Worm (Caenorhabditis elegans) whole organism, L4 larva: ENCODE measurements around the gene abu-15.

Experiments
- F10B5.3 ChIP-seq: sonication (generic microtip); optimal IDR thresholded peaks from 2 replicates; lab custom pipeline; 2016; ENCODE audit warnings: mild to moderate bottlenecking, missing genetic modification characterization, missing compliant biosample characterization
- F26F4.8 ChIP-seq: fragments of 200-800 bp; sonication (Bioruptor generic); conservative IDR thresholded peaks from 2 replicates; pipeline ENCODE4 v1.3.6; 2022; ENCODE audit warnings: missing genetic modification characterization, missing compliant biosample characterization
- T20F7.1 ChIP-seq: fragments of 200-800 bp; sonication (Bioruptor generic); optimal IDR thresholded peaks from 2 replicates; lab custom pipeline; 2018; ENCODE audit warnings: mild to moderate bottlenecking, missing genetic modification characterization, missing compliant biosample characterization
- Y105C5A.15 ChIP-seq: fragments of 200-800 bp; sonication (Bioruptor generic); IDR thresholded peaks from 2 replicates; pipeline ENCODE4 v1.3.6; 2022; ENCODE audit warnings: missing genetic modification characterization, missing compliant biosample characterization
- Y5F2A.4 ChIP-seq: fragments of 200-800 bp; sonication (Bioruptor generic); optimal IDR thresholded peaks from 2 replicates; lab custom pipeline; 2018; ENCODE audit warnings: mild to moderate bottlenecking, missing genetic modification characterization, missing compliant biosample characterization
- attf-4 ChIP-seq: sonication (generic microtip); optimal IDR thresholded peaks from 3 replicates; lab custom pipeline; 2017; ENCODE audit warnings: missing biosample characterization, missing genetic modification characterization
- ceh-44 ChIP-seq: fragments of 200-800 bp; sonication (Bioruptor generic); IDR thresholded peaks from 2 replicates; pipeline ENCODE4 v1.3.6; 2022; ENCODE audit warnings: missing genetic modification reagents, missing genetic modification characterization, missing compliant biosample characterization
- ceh-62 ChIP-seq: sonication (generic microtip); optimal IDR thresholded peaks from 2 replicates; lab custom pipeline; 2017; ENCODE audit warnings: missing biosample characterization, missing genetic modification characterization
- ceh-82 ChIP-seq: sonication (generic microtip); optimal IDR thresholded peaks from 2 replicates; lab custom pipeline; 2017; ENCODE audit warnings: missing biosample characterization, missing genetic modification characterization
- ces-1 ChIP-seq: fragments of 150-350 bp; sonication (generic microtip); optimal IDR thresholded peaks from 4 replicates; lab custom pipeline; 2014; ENCODE audit warnings: missing biosample characterization, missing genetic modification reagents, missing genetic modification characterization
- ctbp-1 ChIP-seq: fragments of 200-800 bp; sonication (Bioruptor generic); IDR thresholded peaks from 2 replicates; pipeline ENCODE4 v1.3.6; 2022; ENCODE audit warnings: missing genetic modification reagents, missing genetic modification characterization, missing compliant biosample characterization
- daf-8 ChIP-seq: fragments of 200-800 bp; sonication (Bioruptor generic); IDR thresholded peaks from 2 replicates; pipeline ENCODE4 v1.3.6; 2022; ENCODE audit warnings: missing genetic modification characterization, missing compliant biosample characterization
- dpl-1 ChIP-seq: fragments of 150-350 bp; optimal IDR thresholded peaks from 2 replicates; lab custom pipeline; 2014; ENCODE audit warnings: missing biosample characterization, missing genetic modification reagents, missing genetic modification characterization
- egl-43 ChIP-seq: fragments of 200-800 bp; sonication (Bioruptor generic); IDR thresholded peaks from 2 replicates; pipeline ENCODE4 v1.3.6; 2022; ENCODE audit warnings: missing genetic modification reagents, missing genetic modification characterization, missing compliant biosample characterization
- gei-8 ChIP-seq: fragments of 200-800 bp; sonication (Bioruptor generic); optimal IDR thresholded peaks from 2 replicates; lab custom pipeline; 2018; ENCODE audit warnings: mild to moderate bottlenecking, missing genetic modification characterization, missing compliant biosample characterization
- hif-1 ChIP-seq, 2 experiments: sonication (generic microtip); optimal IDR thresholded peaks; 2 replicates each; lab custom pipeline; 2016 to 2017; ENCODE audit warnings: missing compliant biosample characterization in 2 of 2, missing genetic modification characterization in 2 of 2, missing genetic modification reagents in 2 of 2, missing genotype in 2 of 2, mild to moderate bottlenecking in 1 of 2
- hlh-11 ChIP-seq: fragments of 200-800 bp; sonication (Bioruptor generic); optimal IDR thresholded peaks from 2 replicates; lab custom pipeline; 2018; ENCODE audit warnings: mild to moderate bottlenecking, missing genetic modification characterization, missing compliant biosample characterization
- jun-1 ChIP-seq: fragments of 150-350 bp; optimal IDR thresholded peaks from 2 replicates; lab custom pipeline; 2014; ENCODE audit warnings: missing biosample characterization, missing genetic modification reagents, missing genetic modification characterization
- lin-38 ChIP-seq: fragments of 200-800 bp; sonication (Bioruptor generic); IDR thresholded peaks from 2 replicates; pipeline ENCODE4 v1.3.6; 2022; ENCODE audit warnings: missing genetic modification reagents, missing genetic modification characterization, missing compliant biosample characterization
- lsy-2 ChIP-seq, 2 experiments: fragments of 150-350 bp in 1 of 2; sonication (generic microtip) in 1 of 2; optimal IDR thresholded peaks; 2 replicates each; lab custom pipeline; 2014 to 2017; ENCODE audit warnings: missing biosample characterization in 2 of 2, missing genetic modification characterization in 2 of 2
- mep-1 ChIP-seq: fragments of 150-350 bp; sonication (generic microtip); optimal IDR thresholded peaks from 3 replicates; lab custom pipeline; 2014; ENCODE audit warnings: missing biosample characterization, missing genetic modification characterization
- mes-2 ChIP-seq: sonication (generic microtip); optimal IDR thresholded peaks from 2 replicates; lab custom pipeline; 2016; ENCODE audit warnings: missing genotype, mild to moderate bottlenecking, missing genetic modification characterization, missing compliant biosample characterization; ENCODE audit not compliant: poor library complexity, severe bottlenecking
- nhr-102 ChIP-seq: sonication (generic microtip); optimal IDR thresholded peaks from 2 replicates; lab custom pipeline; 2016; ENCODE audit warnings: mild to moderate bottlenecking, missing genetic modification characterization, moderate library complexity, missing compliant biosample characterization
- nhr-11 ChIP-seq: fragments of 150-350 bp; optimal IDR thresholded peaks from 2 replicates; lab custom pipeline; 2014; ENCODE audit warnings: missing biosample characterization, missing genetic modification characterization
- nhr-25 ChIP-seq: sonication (generic microtip); optimal IDR thresholded peaks from 2 replicates; lab custom pipeline; 2017; ENCODE audit warnings: missing genetic modification characterization, mild to moderate bottlenecking, missing compliant biosample characterization, antibody characterized with exemption, moderate library complexity, borderline replicate concordance; ENCODE audit not compliant: insufficient read depth
- nhr-42 ChIP-seq: fragments of 200-800 bp; sonication (Bioruptor generic); IDR thresholded peaks from 2 replicates; pipeline ENCODE4 v1.3.6; 2022; ENCODE audit warnings: missing genetic modification characterization, missing compliant biosample characterization
- pha-4 ChIP-seq, 2 experiments: fragments of 150-350 bp in 1 of 2; fragments of 200-800 bp in 1 of 2; sonication (Bioruptor generic) in 1 of 2; IDR thresholded peaks in 1 of 2; optimal IDR thresholded peaks in 1 of 2; 2 replicates each; pipeline versions ENCODE4 v1.3.6 to Lab custom; 2014 to 2022; ENCODE audit warnings: missing genetic modification characterization in 2 of 2, missing genetic modification reagents in 2 of 2, missing biosample characterization in 1 of 2, missing compliant biosample characterization in 1 of 2
- pqm-1 ChIP-seq: sonication (generic microtip); optimal IDR thresholded peaks from 2 replicates; lab custom pipeline; 2017; ENCODE audit warnings: missing biosample characterization, missing genetic modification characterization
- saeg-2 ChIP-seq: fragments of 200-800 bp; sonication (Bioruptor generic); IDR thresholded peaks from 2 replicates; pipeline ENCODE4 v1.3.6; 2022; ENCODE audit warnings: missing genetic modification reagents, missing genetic modification characterization, missing compliant biosample characterization
- skn-1 ChIP-seq: fragments of 150-350 bp; optimal IDR thresholded peaks from 2 replicates; lab custom pipeline; 2014; ENCODE audit warnings: missing biosample characterization, missing genetic modification characterization
- spr-3 ChIP-seq: fragments of 200-800 bp; sonication (Bioruptor generic); optimal IDR thresholded peaks from 2 replicates; lab custom pipeline; 2018; ENCODE audit warnings: mild to moderate bottlenecking, missing genetic modification characterization, missing compliant biosample characterization
- unc-130 ChIP-seq: sonication (generic microtip); optimal IDR thresholded peaks from 2 replicates; lab custom pipeline; 2016; ENCODE audit warnings: missing genetic modification reagents, missing genetic modification characterization, missing compliant biosample characterization
- unc-39 ChIP-seq: sonication (generic microtip); optimal IDR thresholded peaks from 2 replicates; lab custom pipeline; 2017; ENCODE audit warnings: missing biosample characterization, missing genetic modification characterization
- unc-62 ChIP-seq, 3 experiments: fragments of 150-350 bp in 1 of 3; sonication (generic microtip); optimal IDR thresholded peaks in 2 of 3; peaks in 1 of 3; 1 replicate in 1 of 3; 2 replicates in 2 of 3; lab custom pipeline; 2014 to 2017; ENCODE audit warnings: missing biosample characterization in 3 of 3, missing genetic modification characterization in 3 of 3, missing genetic modification reagents in 3 of 3, missing genotype in 1 of 3
- zfp-2 ChIP-seq: sonication (generic microtip); optimal IDR thresholded peaks from 2 replicates; lab custom pipeline; 2016; ENCODE audit warnings: mild to moderate bottlenecking, missing genetic modification characterization, missing compliant biosample characterization
- ztf-11 ChIP-seq: fragments of 150-350 bp; optimal IDR thresholded peaks from 2 replicates; lab custom pipeline; 2014; ENCODE audit warnings: missing biosample characterization, missing genetic modification characterization

The abu-15 gene

DNA sequence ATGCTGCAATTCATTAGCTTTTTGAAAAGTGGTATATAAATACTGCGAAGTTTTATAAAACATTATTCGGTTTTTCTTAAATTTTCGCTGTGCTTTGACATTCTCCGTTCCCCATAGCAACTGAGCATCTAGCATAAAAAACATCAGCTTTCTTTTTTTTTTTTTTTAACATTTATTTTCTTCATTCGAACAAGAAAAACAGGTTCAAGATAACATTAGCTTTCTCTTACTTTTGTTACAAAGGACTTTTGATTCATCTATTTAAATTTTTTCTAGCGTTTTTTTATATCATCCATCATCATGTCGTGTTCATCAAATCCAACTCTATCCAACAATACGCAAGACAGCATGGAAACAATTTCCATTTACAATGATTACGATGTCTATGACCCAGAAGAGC, 20.5 kb upstream of the abu-15 start, which contains the start of gene F14F9.3:
Gene F14F9.3 (plus strand): TSS at position 301 of the 400 bp plus-strand sequence.
- TF ChIP-seq F26F4.8: no peak

DNA sequence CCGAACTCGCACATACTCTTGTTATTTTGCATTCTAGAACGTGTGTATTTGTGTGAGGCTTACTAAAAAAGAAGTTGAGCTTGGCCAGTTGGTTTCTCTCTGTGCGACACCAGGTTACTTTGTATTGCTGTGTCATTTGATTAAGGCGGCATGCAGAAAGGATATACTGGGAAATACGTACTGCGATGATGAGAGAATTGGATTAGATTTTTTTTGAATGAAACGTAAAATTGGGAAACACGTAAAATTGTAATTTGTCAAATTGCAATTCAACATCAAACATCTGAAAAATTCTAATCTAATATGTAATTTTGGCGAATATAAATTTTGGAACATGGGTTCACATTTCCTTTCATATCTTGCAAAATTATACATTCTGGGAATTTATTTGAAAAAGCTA, 14.6 kb upstream of the abu-15 start, which contains the start of gene srh-129:
Gene srh-129 (minus strand): TSS at position 101 of the 400 bp plus-strand sequence.
- TF ChIP-seq ces-1 (no peak), attf-4 (tag; lab: Kevin White, UChicago) (no peak), egl-43 (GFP tag; lab: Robert Waterston, UW) (no peak), daf-8 (GFP tag; lab: Robert Waterston, UW) (no peak), ceh-82 (tag; lab: Kevin White, UChicago) (no peak), F26F4.8 (no peak), skn-1 (tag; lab: Kevin White, UChicago) (no peak), unc-130 (GFP tag; lab: Kevin White, UChicago) (no peak), mes-2 (tag; lab: Kevin White, UChicago) (no peak), ceh-62 (tag; lab: Kevin White, UChicago) (no peak), zfp-2 (tag; lab: Kevin White, UChicago) (no peak), gei-8 (GFP tag; lab: Kevin White, UChicago) (no peak), T20F7.1 (GFP tag; lab: Kevin White, UChicago) (no peak), jun-1 (tag; lab: Kevin White, UChicago) (no peak), nhr-11 (tag; lab: Kevin White, UChicago) (no peak), dpl-1 (no peak)

DNA sequence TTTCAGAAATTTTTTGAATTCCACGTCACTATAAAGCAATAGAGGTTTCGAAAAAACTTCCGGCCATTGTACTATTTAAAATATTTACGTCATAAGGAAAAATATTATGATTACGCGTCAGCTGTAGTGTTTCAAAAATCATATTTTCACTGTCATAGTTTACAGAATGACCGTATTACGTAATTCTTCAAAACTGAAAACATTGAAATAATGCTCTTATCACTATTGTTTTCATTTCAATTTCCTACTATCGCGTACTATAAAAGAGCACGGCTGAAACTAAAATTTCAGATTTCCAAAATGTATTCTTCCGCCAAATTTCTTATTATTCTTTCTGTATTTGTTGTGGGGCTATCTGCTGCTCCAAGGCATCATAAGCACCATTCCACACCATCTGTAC, 13.9 kb upstream of the abu-15 start, which contains the start of gene F14F9.2:
Gene F14F9.2 (plus strand): TSS at position 301 of the 400 bp plus-strand sequence.
- TF ChIP-seq hlh-11 (no peak), nhr-42 (no peak), lsy-2 (tag; optimal IDR thresholded peaks at IDR 0.05; lab: Kevin White, UChicago) (no peak), nhr-11 (tag; lab: Kevin White, UChicago) (no peak), lin-38 (GFP tag; lab: Robert Waterston, UW) (no peak), F10B5.3 (tag; lab: Kevin White, UChicago) (no peak), hif-1 (tag; optimal IDR thresholded peaks at IDR 0.05; lab: Kevin White, UChicago) (no peak), mep-1 (no peak), saeg-2 (GFP tag; lab: Robert Waterston, UW) (no peak)
- TF ChIP-seq, all 104 proteins: peak for 0

DNA sequence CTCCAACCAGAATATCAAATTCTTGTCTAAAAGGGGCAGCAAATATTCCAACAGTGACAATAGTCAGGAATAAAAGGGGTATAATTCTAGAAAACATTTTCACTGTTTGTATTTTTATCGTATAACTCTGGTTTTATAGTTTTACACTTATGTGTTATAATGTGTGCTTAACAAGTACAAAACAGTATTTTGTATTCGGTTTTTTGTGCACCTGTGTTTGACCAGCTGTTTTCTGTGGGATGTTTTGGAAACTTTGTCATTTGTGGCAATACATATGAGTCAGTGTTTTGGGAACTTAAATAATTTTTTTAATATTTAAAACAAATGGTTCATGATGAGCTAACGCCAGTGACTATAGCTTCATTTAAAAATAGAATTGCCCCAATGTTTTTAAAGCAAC, 12.0 kb upstream of the abu-15 start, which contains the start of gene F14F9.6:
Gene F14F9.6 (minus strand): TSS at position 101 of the 400 bp plus-strand sequence.
- TF ChIP-seq pha-4 (GFP tag; IDR thresholded peaks at IDR 0.05; lab: Robert Waterston, UW) (no peak), pha-4 (tag; optimal IDR thresholded peaks at IDR 0.05; lab: Kevin White, UChicago) (no peak), daf-8 (GFP tag; lab: Robert Waterston, UW) (no peak), T20F7.1 (GFP tag; lab: Kevin White, UChicago) (no peak), Y105C5A.15 (no peak), saeg-2 (GFP tag; lab: Robert Waterston, UW) (no peak), ceh-82 (tag; lab: Kevin White, UChicago) (no peak), Y5F2A.4 (GFP tag; lab: Kevin White, UChicago) (no peak), ctbp-1 (GFP tag; lab: Robert Waterston, UW) (no peak), unc-62 (GFP tag; optimal IDR thresholded peaks at IDR 0.05 in 1 of 2; lab: Kevin White, UChicago) (no peak), unc-62 (tag; optimal IDR thresholded peaks at IDR 0.05; lab: Kevin White, UChicago) (no peak), nhr-102 (tag; lab: Kevin White, UChicago) (no peak), pqm-1 (tag; lab: Kevin White, UChicago) (no peak), ztf-11 (tag; lab: Kevin White, UChicago) (no peak), skn-1 (tag; lab: Kevin White, UChicago) (no peak), unc-39 (tag; lab: Kevin White, UChicago) (no peak), nhr-25 (no peak), ceh-44 (GFP tag; lab: Robert Waterston, UW) (no peak), spr-3 (GFP tag; lab: Kevin White, UChicago) (no peak)
- TF ChIP-seq, all 104 proteins: peak for 0
